Worm (Caenorhabditis elegans): ENCODE data around the gene npr-15.

Gene npr-15

DNA sequence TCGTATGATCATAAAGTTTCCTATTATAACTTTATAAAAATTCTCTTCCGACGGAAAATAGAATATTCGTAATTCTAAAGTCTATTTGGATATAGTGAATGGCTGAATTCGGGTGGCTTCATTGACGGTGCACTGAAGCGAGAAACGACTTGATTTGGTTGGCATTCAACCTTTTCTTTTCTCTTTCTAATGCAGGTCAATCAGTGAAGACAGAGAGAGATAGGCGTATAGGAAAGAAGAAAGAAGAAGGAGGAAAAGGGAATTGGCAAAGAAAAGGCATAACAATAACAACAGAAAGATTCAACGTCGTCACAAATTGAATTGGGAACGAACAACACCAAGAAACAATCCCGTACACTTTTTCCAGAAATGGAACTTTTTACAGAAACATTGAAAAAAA is 19.0 kb downstream of the npr-15 start:
- no peak for TF ChIP-seq ekl-4 (GFP tag; IDR thresholded peaks at IDR 0.05)
- no peak for TF ChIP-seq Y53F4B.3 (GFP tag; IDR thresholded peaks at IDR 0.05)
- no peak for TF ChIP-seq atf-7 (tag; optimal IDR thresholded peaks at IDR 0.05)
- no peak for TF ChIP-seq nhr-80 (tag; optimal IDR thresholded peaks at IDR 0.05)
- no peak for TF ChIP-seq aptf-2 (GFP tag; conservative IDR thresholded peaks at IDR 0.05)
- TF ChIP-seq mes-4 (tag; optimal IDR thresholded peaks at IDR 0.05): no peak
- no peak for TF ChIP-seq F39B2.1 (GFP tag; IDR thresholded peaks at IDR 0.05)
- no peak for TF ChIP-seq lag-1 (GFP tag; IDR thresholded peaks at IDR 0.05)
- no peak for TF ChIP-seq F57A8.1 (GFP tag; optimal IDR thresholded peaks at IDR 0.05)
- TF ChIP-seq let-607 (tag; optimal IDR thresholded peaks at IDR 0.05): no peak
- no peak for TF ChIP-seq snpc-3.4 (tag; optimal IDR thresholded peaks at IDR 0.05)
- no peak for TF ChIP-seq pha-4 (tag; optimal IDR thresholded peaks at IDR 0.05)
- no peak for TF ChIP-seq F49E8.2 (tag; optimal IDR thresholded peaks at IDR 0.05; ENCODE audit: insufficient read depth)
- no peak for TF ChIP-seq K12H6.12 (tag; optimal IDR thresholded peaks at IDR 0.05)

DNA sequence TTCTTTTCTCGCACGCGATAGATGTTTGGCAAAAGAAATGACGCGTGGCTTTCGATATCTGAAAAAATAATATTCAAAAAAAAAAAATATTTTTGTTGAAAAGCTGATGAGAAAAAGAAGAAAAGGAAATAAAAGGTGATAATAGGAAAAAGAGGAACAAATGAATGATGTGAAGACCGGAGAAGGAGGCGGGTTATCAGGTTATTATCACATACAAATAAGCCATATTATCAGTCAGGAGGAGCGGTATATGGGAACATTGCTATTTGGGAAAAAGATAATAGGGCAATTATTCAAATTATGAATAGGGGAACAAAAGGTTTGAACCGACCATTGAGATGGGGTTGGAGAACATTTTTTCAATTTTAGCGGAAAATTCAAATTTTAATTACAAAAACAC is 20.3 kb downstream of the npr-15 start:
- TF ChIP-seq ztf-22 (GFP tag; optimal IDR thresholded peaks at IDR 0.05): no peak
- TF ChIP-seq snpc-4 (GFP tag; optimal IDR thresholded peaks at IDR 0.05): no peak
- no peak for TF ChIP-seq snpc-4 (tag; optimal IDR thresholded peaks at IDR 0.05)
- TF ChIP-seq T07F8.4 (tag; optimal IDR thresholded peaks at IDR 0.05): no peak
- no peak for TF ChIP-seq lsl-1 (GFP tag; optimal IDR thresholded peaks at IDR 0.05)
- TF ChIP-seq F10E7.11 (tag; optimal IDR thresholded peaks at IDR 0.05): no peak
- TF ChIP-seq C06A6.2 (GFP tag; conservative IDR thresholded peaks at IDR 0.05): no peak
- no peak for TF ChIP-seq snpc-3.4 (tag; optimal IDR thresholded peaks at IDR 0.05)
- TF ChIP-seq madf-3 (GFP tag; IDR thresholded peaks at IDR 0.05): no peak
- TF ChIP-seq nhr-179 (tag; optimal IDR thresholded peaks at IDR 0.05): no peak
- no peak for TF ChIP-seq T26A5.8 (tag; optimal IDR thresholded peaks at IDR 0.05)
- TF ChIP-seq B0035.1 (tag; optimal IDR thresholded peaks at IDR 0.05): no peak
- no peak for TF ChIP-seq attf-5 (GFP tag; optimal IDR thresholded peaks at IDR 0.05)

DNA sequence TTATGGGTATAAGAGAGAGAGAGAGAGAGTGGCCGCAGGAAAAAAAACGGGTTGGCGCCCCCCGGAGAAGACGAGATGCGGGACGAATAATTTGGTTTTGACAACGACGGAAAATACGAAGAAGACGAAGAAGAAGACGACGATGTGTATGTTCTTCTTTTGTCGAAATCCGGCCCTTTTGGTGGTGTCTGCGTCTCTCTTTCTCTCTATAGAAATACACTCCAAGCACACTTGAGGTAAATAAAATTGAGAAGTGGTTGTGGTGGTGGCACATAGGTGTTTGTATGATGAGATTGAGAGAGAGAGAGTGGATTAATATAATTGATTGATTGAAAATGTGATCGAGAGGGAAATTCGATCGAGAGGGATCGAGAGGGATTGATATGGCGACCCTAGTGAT is 21.6 kb downstream of the npr-15 start:
- TF ChIP-seq rpc-1 (optimal IDR thresholded peaks at IDR 0.05) (no peak), rpc-1 (tag; optimal IDR thresholded peaks at IDR 0.05) (no peak), cebp-2 (GFP tag; IDR thresholded peaks at IDR 0.05) (no peak), bed-2 (GFP tag; IDR thresholded peaks at IDR 0.05) (no peak), cebp-1 (GFP tag; IDR thresholded peaks at IDR 0.05) (no peak), cebp-1 (tag; optimal IDR thresholded peaks at IDR 0.05) (peak; percentile 21), lin-35 (GFP tag; optimal IDR thresholded peaks at IDR 0.05) (peak in 1 of 3 experiments; percentile 2), nhr-90 (tag; optimal IDR thresholded peaks at IDR 0.05) (no peak), K11D2.4 (GFP tag; IDR thresholded peaks at IDR 0.05) (no peak), nhr-120 (GFP tag; IDR thresholded peaks at IDR 0.05) (no peak), ceh-27 (GFP tag; optimal IDR thresholded peaks at IDR 0.05) (peak; percentile 89), K12H6.12 (tag; optimal IDR thresholded peaks at IDR 0.05) (peak; percentile 22), T26A5.8 (tag; optimal IDR thresholded peaks at IDR 0.05) (no peak), lin-40 (tag; optimal IDR thresholded peaks at IDR 0.05) (peak; percentile 11)

All from whole organism, young adult.